Worm (Caenorhabditis elegans): ENCODE measurements around the gene F13B12.1.

DNA sequence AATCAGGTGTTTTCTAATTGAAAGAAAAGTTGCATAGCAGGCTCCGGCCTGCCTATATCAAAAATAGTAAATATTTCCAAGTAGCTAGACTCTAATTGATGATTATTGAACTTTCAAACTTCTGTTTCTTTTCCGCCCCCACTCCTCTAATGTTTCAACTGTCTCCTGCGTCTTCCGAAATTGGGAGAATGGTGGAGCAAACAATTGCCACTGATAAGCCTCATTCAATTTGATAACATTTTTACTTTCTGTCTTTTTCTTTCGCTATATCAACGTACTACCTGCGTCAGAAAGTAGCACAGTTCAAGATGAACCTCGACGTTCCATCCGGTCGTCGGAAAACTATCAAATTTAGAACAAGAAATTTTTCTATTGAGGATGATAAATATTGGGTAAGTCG, 14.5 kb upstream of the F13B12.1 start, which contains the start of gene F13B12.3:
- TF ChIP-seq ahr-1 (tag; optimal IDR thresholded peaks at IDR 0.05) (no peak), ztf-16 (tag; optimal IDR thresholded peaks at IDR 0.05) (no peak)
